ENCODE assay signal across 1 fruit fly cellular context in genomic region chrX:20654954-20655391, dm6.
A peak's percentile ranks its signal among the peaks of the same experiment; 100 is the strongest.
TF ChIP-seq lines count a peak whose summit lies in the region.

No protein-coding gene starts in this region.

TF ChIP-seq in whole organism, embryonic, 481 proteins besides CTCF, POLR2A, EP300 and RAD21 (continued from another document and continues in another):
- TF ChIP-seq zen (tag; optimal IDR thresholded peaks at IDR 0.05; lab: Kevin White, UChicago), result peak; percentile 80
- peak; percentile 44; the same call in 1 of the 2 replicates for TF ChIP-seq CG3847 (GFP tag; IDR thresholded peaks at IDR 0.05; lab: Robert Waterston, UW)
- TF ChIP-seq CG31388 (GFP tag; optimal IDR thresholded peaks at IDR 0.05; lab: Kevin White, UChicago), result peak; percentile 67
- TF ChIP-seq CG14050 (GFP tag; IDR thresholded peaks at IDR 0.05; lab: Robert Waterston, UW), result peak; percentile 64; the same call in 2 of the 3 replicates
- peak; percentile 6 for TF ChIP-seq kah (GFP tag; optimal IDR thresholded peaks at IDR 0.05; lab: Kevin White, UChicago)
- peak; percentile 75 for TF ChIP-seq CG18619 (GFP tag; optimal IDR thresholded peaks at IDR 0.05; lab: Kevin White, UChicago)
- TF ChIP-seq gro (GFP tag; optimal IDR thresholded peaks at IDR 0.05; lab: Kevin White, UChicago), result no peak
- TF ChIP-seq stwl (tag; optimal IDR thresholded peaks at IDR 0.05; lab: Kevin White, UChicago), result peak; percentile 11
- TF ChIP-seq CG13624 (GFP tag; optimal IDR thresholded peaks at IDR 0.05; lab: Kevin White, UChicago), result peak; percentile 29
- TF ChIP-seq Ptx1 (GFP tag; IDR thresholded peaks at IDR 0.05; lab: Robert Waterston, UW), result peak; percentile 82
- TF ChIP-seq ab (GFP tag; optimal IDR thresholded peaks at IDR 0.05; lab: Kevin White, UChicago), result no peak
- peak; percentile 79 for TF ChIP-seq tin (GFP tag; optimal IDR thresholded peaks at IDR 0.05; lab: Kevin White, UChicago)
- peak in 1 of 3 experiments; percentile 73 for TF ChIP-seq lola (GFP tag; optimal IDR thresholded peaks at IDR 0.05; lab: Kevin White, UChicago)
- no peak for TF ChIP-seq tna (GFP tag; IDR thresholded peaks at IDR 0.05; lab: Robert Waterston, UW; ENCODE audit: partially characterized antibody)
- TF ChIP-seq tx (GFP tag; optimal IDR thresholded peaks at IDR 0.05; lab: Kevin White, UChicago), result peak; percentile 38
- TF ChIP-seq Dad (GFP tag; optimal IDR thresholded peaks at IDR 0.05; lab: Kevin White, UChicago), result peak; percentile 63
- peak; percentile 52 for TF ChIP-seq Abd-B (GFP tag; optimal IDR thresholded peaks at IDR 0.05; lab: Kevin White, UChicago)
- peak; percentile 87 for TF ChIP-seq Antp (GFP tag; optimal IDR thresholded peaks at IDR 0.05; lab: Kevin White, UChicago)
- no peak for TF ChIP-seq Hr39 (optimal IDR thresholded peaks at IDR 0.05; lab: Kevin White, UChicago)
- TF ChIP-seq pho (GFP tag; optimal IDR thresholded peaks at IDR 0.05; lab: Kevin White, UChicago), result peak; percentile 3
- TF ChIP-seq CG2199 (GFP tag; IDR thresholded peaks at IDR 0.05; lab: Robert Waterston, UW), result 0 out of 3 replicates have a peak, but pooled peaks have one; percentile 66
- TF ChIP-seq Lim3 (GFP tag; IDR thresholded peaks at IDR 0.05; lab: Robert Waterston, UW), result 0 out of 2 replicates have a peak, but pooled peaks have one; percentile 40
- peak; percentile 56 for TF ChIP-seq CG7786 (GFP tag; optimal IDR thresholded peaks at IDR 0.05; lab: Kevin White, UChicago)
- TF ChIP-seq Opbp (GFP tag; IDR thresholded peaks at IDR 0.05; lab: Robert Waterston, UW; ENCODE audit: partially characterized antibody), result no peak
- peak; percentile 85 for TF ChIP-seq CG1792 (GFP tag; optimal IDR thresholded peaks at IDR 0.05; lab: Kevin White, UChicago)
- TF ChIP-seq CG7556 (GFP tag; optimal IDR thresholded peaks at IDR 0.05; lab: Kevin White, UChicago), result peak; percentile 65
- no peak for TF ChIP-seq zf30C (GFP tag; optimal IDR thresholded peaks at IDR 0.05; lab: Kevin White, UChicago)
- TF ChIP-seq sug (tag; optimal IDR thresholded peaks at IDR 0.05; lab: Kevin White, UChicago), result peak; percentile 3
- TF ChIP-seq BEAF-32 (GFP tag; optimal IDR thresholded peaks at IDR 0.05; lab: Kevin White, UChicago), result no peak
- peak; percentile 38 for TF ChIP-seq Myb (GFP tag; optimal IDR thresholded peaks at IDR 0.05; lab: Kevin White, UChicago)
- TF ChIP-seq CG30020 (tag; optimal IDR thresholded peaks at IDR 0.05; lab: Kevin White, UChicago), result no peak
- TF ChIP-seq CG34376 (GFP tag; optimal IDR thresholded peaks at IDR 0.05; lab: Kevin White, UChicago), result no peak
- TF ChIP-seq CG2712 (tag; optimal IDR thresholded peaks at IDR 0.05; lab: Kevin White, UChicago), result peak; percentile 75
- peak; percentile 71 for TF ChIP-seq Oli (tag; optimal IDR thresholded peaks at IDR 0.05; lab: Kevin White, UChicago)
- TF ChIP-seq tgo (GFP tag; IDR thresholded peaks at IDR 0.05; lab: Robert Waterston, UW), result peak; percentile 76
- peak; percentile 68; the same call in 1 of the 2 replicates for TF ChIP-seq dati (GFP tag; IDR thresholded peaks at IDR 0.05; lab: Robert Waterston, UW)
- peak; percentile 63 for TF ChIP-seq sim (GFP tag; IDR thresholded peaks at IDR 0.05; lab: Robert Waterston, UW)
- TF ChIP-seq CG13287 (GFP tag; IDR thresholded peaks at IDR 0.05; lab: Robert Waterston, UW; ENCODE audit: partially characterized antibody), result no peak
- peak; percentile 64 for TF ChIP-seq Mad (GFP tag; optimal IDR thresholded peaks at IDR 0.05; lab: Kevin White, UChicago)
- TF ChIP-seq lmd (GFP tag; IDR thresholded peaks at IDR 0.05; lab: Robert Waterston, UW), result peak; percentile 81
- peak; percentile 59 for TF ChIP-seq CG12104 (GFP tag; optimal IDR thresholded peaks at IDR 0.05; lab: Kevin White, UChicago)
- peak; percentile 62; the same call in 1 of the 3 replicates for TF ChIP-seq sr (GFP tag; IDR thresholded peaks at IDR 0.05; lab: Robert Waterston, UW)
- peak; percentile 80 for TF ChIP-seq CG5245 (GFP tag; optimal IDR thresholded peaks at IDR 0.05; lab: Kevin White, UChicago)
- peak; percentile 25 for TF ChIP-seq Fer2 (tag; optimal IDR thresholded peaks at IDR 0.05; lab: Kevin White, UChicago)
- TF ChIP-seq CG7987 (GFP tag; optimal IDR thresholded peaks at IDR 0.05; lab: Kevin White, UChicago), result peak; percentile 57
- no peak for TF ChIP-seq corto (GFP tag; optimal IDR thresholded peaks at IDR 0.05; lab: Kevin White, UChicago)
- TF ChIP-seq amos (GFP tag; IDR thresholded peaks at IDR 0.05; lab: Robert Waterston, UW; ENCODE audit: partially characterized antibody), result no peak
- peak; percentile 76 for TF ChIP-seq ase (GFP tag; IDR thresholded peaks at IDR 0.05; lab: Robert Waterston, UW)
- peak; percentile 24 for TF ChIP-seq Ravus (GFP tag; IDR thresholded peaks at IDR 0.05; lab: Robert Waterston, UW)
- peak; percentile 88 for TF ChIP-seq otp (GFP tag; IDR thresholded peaks at IDR 0.05; lab: Robert Waterston, UW)
- TF ChIP-seq cad (GFP tag; optimal IDR thresholded peaks at IDR 0.05; lab: Kevin White, UChicago), result no peak
- no peak for TF ChIP-seq vnd (GFP tag; IDR thresholded peaks at IDR 0.05; lab: Robert Waterston, UW; ENCODE audit: partially characterized antibody)
- TF ChIP-seq CG11695 (GFP tag; IDR thresholded peaks at IDR 0.05; lab: Robert Waterston, UW), result peak; percentile 51; the same call in 2 of the 3 replicates
- peak; percentile 33 for TF ChIP-seq Meics (GFP tag; optimal IDR thresholded peaks at IDR 0.05; lab: Kevin White, UChicago)
- TF ChIP-seq CG30403 (GFP tag; optimal IDR thresholded peaks at IDR 0.05; lab: Kevin White, UChicago), result peak; percentile 66
- peak; percentile 76 for TF ChIP-seq CG14667 (GFP tag; IDR thresholded peaks at IDR 0.05; lab: Robert Waterston, UW)
- peak; percentile 75 for TF ChIP-seq Lhr (GFP tag; optimal IDR thresholded peaks at IDR 0.05; lab: Kevin White, UChicago)
- TF ChIP-seq schlank (tag; optimal IDR thresholded peaks at IDR 0.05; lab: Kevin White, UChicago), result no peak
- TF ChIP-seq ara (GFP tag; IDR thresholded peaks at IDR 0.05; lab: Robert Waterston, UW), result peak; percentile 90
- TF ChIP-seq CG8388 (GFP tag; optimal IDR thresholded peaks at IDR 0.05; lab: Kevin White, UChicago), result peak; percentile 60
- TF ChIP-seq CG10543 (GFP tag; optimal IDR thresholded peaks at IDR 0.05; lab: Kevin White, UChicago), result peak; percentile 39
- TF ChIP-seq B-H2 (GFP tag; optimal IDR thresholded peaks at IDR 0.05; lab: Kevin White, UChicago), result no peak
- peak; percentile 90 for TF ChIP-seq vvl (GFP tag; IDR thresholded peaks at IDR 0.05; lab: Robert Waterston, UW)
- no peak for TF ChIP-seq ato (GFP tag; IDR thresholded peaks at IDR 0.05; lab: Robert Waterston, UW; ENCODE audit: partially characterized antibody)
- TF ChIP-seq Dip2 (GFP tag; IDR thresholded peaks at IDR 0.05; lab: Robert Waterston, UW), result no peak
- peak; percentile 81 for TF ChIP-seq fd96Cb (tag; optimal IDR thresholded peaks at IDR 0.05; lab: Kevin White, UChicago)
- no peak for TF ChIP-seq abd-A (tag; optimal IDR thresholded peaks at IDR 0.05; lab: Kevin White, UChicago)
- TF ChIP-seq gfzf (GFP tag; optimal IDR thresholded peaks at IDR 0.05; lab: Kevin White, UChicago), result no peak
- peak in 1 of 2 experiments; percentile 21 for TF ChIP-seq crp (GFP tag; optimal IDR thresholded peaks at IDR 0.05; lab: Kevin White, UChicago)
- TF ChIP-seq CHES-1-like (GFP tag; optimal IDR thresholded peaks at IDR 0.05; lab: Kevin White, UChicago), result peak; percentile 58
- no peak for TF ChIP-seq mld (GFP tag; IDR thresholded peaks at IDR 0.05; lab: Robert Waterston, UW; ENCODE audit: partially characterized antibody)
- no peak for TF ChIP-seq aop (GFP tag; IDR thresholded peaks at IDR 0.05; lab: Robert Waterston, UW)
- TF ChIP-seq tio (GFP tag; optimal IDR thresholded peaks at IDR 0.05; lab: Kevin White, UChicago), result peak; percentile 65
- peak; percentile 48 for TF ChIP-seq CG12659 (GFP tag; optimal IDR thresholded peaks at IDR 0.05; lab: Kevin White, UChicago)
- TF ChIP-seq CG10565 (GFP tag; optimal IDR thresholded peaks at IDR 0.05; lab: Kevin White, UChicago), result peak; percentile 13
- TF ChIP-seq unpg (GFP tag; optimal IDR thresholded peaks at IDR 0.05; lab: Kevin White, UChicago), result peak; percentile 64
- TF ChIP-seq Mrtf (GFP tag; IDR thresholded peaks at IDR 0.05; lab: Robert Waterston, UW), result peak; percentile 83
- peak; percentile 90 for TF ChIP-seq ATbp (GFP tag; optimal IDR thresholded peaks at IDR 0.05; lab: Kevin White, UChicago)
- peak; percentile 95 for TF ChIP-seq Med (GFP tag; lab: Kevin White, UChicago)
- TF ChIP-seq sens (GFP tag; lab: Kevin White, UChicago), result peak; percentile 96
- no peak for TF ChIP-seq CG6765 (GFP tag; optimal IDR thresholded peaks at IDR 0.05; lab: Kevin White, UChicago)
- peak; percentile 80 for TF ChIP-seq onecut (GFP tag; IDR thresholded peaks at IDR 0.05; lab: Robert Waterston, UW)
- TF ChIP-seq caup (GFP tag; optimal IDR thresholded peaks at IDR 0.05; lab: Kevin White, UChicago; ENCODE audit: severe bottlenecking), result peak; percentile 54
- TF ChIP-seq Blimp-1 (GFP tag; optimal IDR thresholded peaks at IDR 0.05; lab: Kevin White, UChicago), result peak; percentile 75
- TF ChIP-seq Ets97D (GFP tag; optimal IDR thresholded peaks at IDR 0.05; lab: Kevin White, UChicago), result peak; percentile 47
- TF ChIP-seq cg (GFP tag; optimal IDR thresholded peaks at IDR 0.05; lab: Kevin White, UChicago), result no peak
- TF ChIP-seq pfk (GFP tag; optimal IDR thresholded peaks at IDR 0.05; lab: Kevin White, UChicago), result no peak
- peak; percentile 11 for TF ChIP-seq Dek (tag; optimal IDR thresholded peaks at IDR 0.05; lab: Kevin White, UChicago)
- TF ChIP-seq fd64A (GFP tag; optimal IDR thresholded peaks at IDR 0.05; lab: Kevin White, UChicago), result peak; percentile 81
- no peak for TF ChIP-seq prd (optimal IDR thresholded peaks at IDR 0.05; lab: Kevin White, UChicago)
- TF ChIP-seq prd (GFP tag; IDR thresholded peaks at IDR 0.05; lab: Robert Waterston, UW), result peak; percentile 95
- TF ChIP-seq Doc2 (GFP tag; IDR thresholded peaks at IDR 0.05; lab: Robert Waterston, UW), result peak; percentile 53; the same call in 1 of the 2 replicates
- peak; percentile 67 for TF ChIP-seq CG3838 (GFP tag; optimal IDR thresholded peaks at IDR 0.05; lab: Kevin White, UChicago)
- TF ChIP-seq cas (GFP tag; IDR thresholded peaks at IDR 0.05; lab: Robert Waterston, UW), result no peak
- TF ChIP-seq Doc3 (GFP tag; IDR thresholded peaks at IDR 0.05; lab: Robert Waterston, UW; ENCODE audit: partially characterized antibody), result no peak
- no peak for TF ChIP-seq rib (GFP tag; IDR thresholded peaks at IDR 0.05; lab: Robert Waterston, UW)
- TF ChIP-seq sna (GFP tag; IDR thresholded peaks at IDR 0.05; lab: Robert Waterston, UW; ENCODE audit: partially characterized antibody), result no peak
- TF ChIP-seq CG8924 (tag; optimal IDR thresholded peaks at IDR 0.05; lab: Kevin White, UChicago), result peak; percentile 62
- peak; percentile 65 for TF ChIP-seq cato (GFP tag; optimal IDR thresholded peaks at IDR 0.05; lab: Kevin White, UChicago; ENCODE audit: borderline replicate concordance)
- TF ChIP-seq NFAT (GFP tag; IDR thresholded peaks at IDR 0.05; lab: Robert Waterston, UW), result peak; percentile 51; the same call in 1 of the 2 replicates
- TF ChIP-seq H2.0 (GFP tag; IDR thresholded peaks at IDR 0.05; lab: Robert Waterston, UW), result peak; percentile 78
- TF ChIP-seq inv (GFP tag; IDR thresholded peaks at IDR 0.05; lab: Robert Waterston, UW; ENCODE audit: partially characterized antibody), result no peak
- peak; percentile 13 for TF ChIP-seq CG1832 (GFP tag; optimal IDR thresholded peaks at IDR 0.05; lab: Kevin White, UChicago)
- TF ChIP-seq HLH3B (GFP tag; IDR thresholded peaks at IDR 0.05; lab: Robert Waterston, UW), result peak; percentile 77
- TF ChIP-seq br (optimal IDR thresholded peaks at IDR 0.05; lab: Kevin White, UChicago), result no peak
- TF ChIP-seq CG14014 (GFP tag; IDR thresholded peaks at IDR 0.05; lab: Robert Waterston, UW), result peak; percentile 64; the same call in 1 of the 2 replicates
- no peak for TF ChIP-seq CG7963 (GFP tag; IDR thresholded peaks at IDR 0.05; lab: Robert Waterston, UW; ENCODE audit: partially characterized antibody)
- peak; percentile 46 for TF ChIP-seq CG17802 (tag; optimal IDR thresholded peaks at IDR 0.05; lab: Kevin White, UChicago)
- TF ChIP-seq slp2 (GFP tag; optimal IDR thresholded peaks at IDR 0.05; lab: Kevin White, UChicago), result peak; percentile 74
- TF ChIP-seq CG7372 (GFP tag; IDR thresholded peaks at IDR 0.05; lab: Robert Waterston, UW), result peak; percentile 66
- TF ChIP-seq Dfd (GFP tag; optimal IDR thresholded peaks at IDR 0.05; lab: Kevin White, UChicago), result no peak
- TF ChIP-seq Awh (GFP tag; IDR thresholded peaks at IDR 0.05; lab: Robert Waterston, UW), result peak; percentile 88
- peak; percentile 73 for TF ChIP-seq jumu (GFP tag; optimal IDR thresholded peaks at IDR 0.05; lab: Kevin White, UChicago)
- TF ChIP-seq CoRest (tag; optimal IDR thresholded peaks at IDR 0.05; lab: Kevin White, UChicago), result peak; percentile 63
- peak; percentile 58 for TF ChIP-seq CG2116 (GFP tag; optimal IDR thresholded peaks at IDR 0.05; lab: Kevin White, UChicago)
- TF ChIP-seq CG4404 (GFP tag; IDR thresholded peaks at IDR 0.05; lab: Robert Waterston, UW), result peak; percentile 92
- no peak for TF ChIP-seq emc (GFP tag; optimal IDR thresholded peaks at IDR 0.05; lab: Kevin White, UChicago)
- no peak for TF ChIP-seq CG16813 (GFP tag; IDR thresholded peaks at IDR 0.05; lab: Robert Waterston, UW; ENCODE audit: partially characterized antibody)
- peak; percentile 70 to 77 for TF ChIP-seq Pdp1 (GFP tag; optimal IDR thresholded peaks at IDR 0.05; lab: Kevin White, UChicago)
- TF ChIP-seq CG3065 (GFP tag; optimal IDR thresholded peaks at IDR 0.05; lab: Kevin White, UChicago), result peak; percentile 63
- peak; percentile 21 for TF ChIP-seq CG3281 (GFP tag; optimal IDR thresholded peaks at IDR 0.05; lab: Kevin White, UChicago)
- peak; percentile 87 for TF ChIP-seq CG1603 (tag; optimal IDR thresholded peaks at IDR 0.05; lab: Kevin White, UChicago)
- peak; percentile 55 for TF ChIP-seq CG11085 (GFP tag; IDR thresholded peaks at IDR 0.05; lab: Robert Waterston, UW)
- peak; percentile 90 for TF ChIP-seq CG11093 (GFP tag; IDR thresholded peaks at IDR 0.05; lab: Robert Waterston, UW)
- TF ChIP-seq slou (GFP tag; optimal IDR thresholded peaks at IDR 0.05; lab: Kevin White, UChicago), result peak; percentile 23
- peak; percentile 7 for TF ChIP-seq CG2120 (GFP tag; optimal IDR thresholded peaks at IDR 0.05; lab: Kevin White, UChicago)
- 0 out of 3 replicates have a peak, but pooled peaks have one; percentile 27 for TF ChIP-seq Dbx (GFP tag; IDR thresholded peaks at IDR 0.05; lab: Robert Waterston, UW)
- TF ChIP-seq CG34224 (GFP tag; IDR thresholded peaks at IDR 0.05; lab: Robert Waterston, UW; ENCODE audit: partially characterized antibody), result no peak
- peak; percentile 70 for TF ChIP-seq CG4730 (GFP tag; IDR thresholded peaks at IDR 0.05; lab: Robert Waterston, UW)
- peak; percentile 34 for TF ChIP-seq Sry-β (GFP tag; optimal IDR thresholded peaks at IDR 0.05; lab: Kevin White, UChicago)
